Worm (Caenorhabditis elegans): ENCODE results near the gene F09F9.3.

- TF ChIP-seq him-1 (tag; optimal IDR thresholded peaks at IDR 0.05), result no peak
- TF ChIP-seq pbrm-1 (GFP tag; IDR thresholded peaks at IDR 0.05), result no peak
- no peak for TF ChIP-seq pha-4 (tag; optimal IDR thresholded peaks at IDR 0.05)
- no peak for TF ChIP-seq nfyb-1 (GFP tag; IDR thresholded peaks at IDR 0.05)
- TF ChIP-seq madf-8 (GFP tag; conservative IDR thresholded peaks at IDR 0.05), result no peak
- no peak for TF ChIP-seq unc-130 (GFP tag; optimal IDR thresholded peaks at IDR 0.05)
- no peak for TF ChIP-seq hlh-26 (GFP tag; conservative IDR thresholded peaks at IDR 0.05)
- TF ChIP-seq D2030.7 (GFP tag; IDR thresholded peaks at IDR 0.05), result no peak
- no peak for TF ChIP-seq lsy-27 (tag; optimal IDR thresholded peaks at IDR 0.05; ENCODE audit: borderline replicate concordance, insufficient read depth)
- TF ChIP-seq lin-54 (GFP tag; optimal IDR thresholded peaks at IDR 0.05), result no peak
- TF ChIP-seq C17E4.6 (GFP tag; IDR thresholded peaks at IDR 0.05), result no peak
- TF ChIP-seq Y56A3A.18 (GFP tag; IDR thresholded peaks at IDR 0.05), result no peak
- no peak for TF ChIP-seq lin-35 (GFP tag; optimal IDR thresholded peaks at IDR 0.05)
- TF ChIP-seq snpc-1.3 (tag; optimal IDR thresholded peaks at IDR 0.05; ENCODE audit: insufficient read depth), result no peak
Observed at ce11 chrX:4143260-4144018, 22.6 kb upstream of the F09F9.3 start.
